Worm (Caenorhabditis elegans): ENCODE data around the gene ergo-1.

ce11 chrV:976498-977063, 32.0 kb upstream of the ergo-1 start:
- TF ChIP-seq zag-1 (tag; optimal IDR thresholded peaks at IDR 0.05), result no peak
- TF ChIP-seq blmp-1 (tag; optimal IDR thresholded peaks at IDR 0.05; ENCODE audit: insufficient read depth), result no peak
- no peak for TF ChIP-seq mab-5 (tag; optimal IDR thresholded peaks at IDR 0.05)
- TF ChIP-seq dmd-4 (tag; optimal IDR thresholded peaks at IDR 0.05), result no peak
- TF ChIP-seq mdl-1 (tag; optimal IDR thresholded peaks at IDR 0.05), result no peak
- TF ChIP-seq Y55F3AM.14 (GFP tag; optimal IDR thresholded peaks at IDR 0.05), result no peak
- TF ChIP-seq elt-3 (tag; optimal IDR thresholded peaks at IDR 0.05), result no peak
- TF ChIP-seq gmeb-1 (tag; optimal IDR thresholded peaks at IDR 0.05), result no peak
- TF ChIP-seq sem-4 (tag; optimal IDR thresholded peaks at IDR 0.05), result no peak
- TF ChIP-seq nhr-77 (tag; optimal IDR thresholded peaks at IDR 0.05), result no peak
- no peak for TF ChIP-seq ztf-11 (tag; optimal IDR thresholded peaks at IDR 0.05)
- TF ChIP-seq unc-39 (tag; optimal IDR thresholded peaks at IDR 0.05), result no peak
- no peak for TF ChIP-seq nhr-11 (tag; optimal IDR thresholded peaks at IDR 0.05)
